Fruit fly (Drosophila melanogaster) whole organism, pupa: ENCODE data around the gene CG7231.

ENCODE experiments used
- CG12605 ChIP-seq: fragments of 200-800 bp; sonication (Bioruptor generic); IDR thresholded peaks from 2 replicates; pipeline ENCODE4 v1.3.6; 2022; ENCODE audit warnings: missing biosample characterization, missing genetic modification characterization
- CG13204 ChIP-seq: fragments of 200-800 bp; sonication (Bioruptor generic); optimal IDR thresholded peaks from 2 replicates; lab custom pipeline; 2018; ENCODE audit warnings: missing biosample characterization, mild to moderate bottlenecking, missing genetic modification characterization, moderate library complexity
- CG15710 ChIP-seq: fragments of 200-800 bp; sonication (Bioruptor generic); optimal IDR thresholded peaks from 2 replicates; lab custom pipeline; 2018; ENCODE audit warnings: missing biosample characterization, mild to moderate bottlenecking, missing genetic modification characterization, moderate library complexity
- CG32121 ChIP-seq: fragments of 200-800 bp; sonication (Bioruptor generic); IDR thresholded peaks from 2 replicates; pipeline ENCODE4 v1.3.6; 2022; ENCODE audit warnings: missing biosample characterization, missing genetic modification characterization
- CG4496 ChIP-seq: fragments of 200-800 bp; sonication (Bioruptor generic); IDR thresholded peaks from 3 replicates; pipeline ENCODE4 v1.3.6; 2022; ENCODE audit warnings: missing biosample characterization, missing genetic modification characterization
- CG8159 ChIP-seq: fragments of 200-800 bp; sonication (Bioruptor generic); optimal IDR thresholded peaks from 3 replicates; lab custom pipeline; 2018; ENCODE audit warnings: missing biosample characterization, mild to moderate bottlenecking, missing genetic modification characterization, moderate library complexity
- CG8301 ChIP-seq: fragments of 200-800 bp; sonication (Bioruptor generic); optimal IDR thresholded peaks from 2 replicates; lab custom pipeline; 2018; ENCODE audit warnings: missing biosample characterization, mild to moderate bottlenecking, missing genetic modification characterization
- D1 ChIP-seq: fragments of 200-800 bp; sonication (Bioruptor generic); optimal IDR thresholded peaks from 2 replicates; lab custom pipeline; 2018; ENCODE audit warnings: missing biosample characterization, mild to moderate bottlenecking, missing genetic modification characterization, moderate library complexity
- EcR ChIP-seq: fragments of 200-800 bp; sonication (Bioruptor generic); optimal IDR thresholded peaks from 3 replicates; lab custom pipeline; 2019; ENCODE audit warnings: missing biosample characterization, missing genetic modification characterization, mild to moderate bottlenecking, moderate library complexity, missing genetic modification reagents
- Pif1A ChIP-seq: fragments of 200-800 bp; sonication (Bioruptor generic); optimal IDR thresholded peaks from 3 replicates; lab custom pipeline; 2016; ENCODE audit warnings: missing biosample characterization, missing genetic modification characterization
- rn ChIP-seq: fragments of 200-800 bp; sonication (Bioruptor generic); IDR thresholded peaks from 2 replicates; pipeline ENCODE4 v1.3.6; 2022; ENCODE audit warnings: missing biosample characterization, missing genetic modification characterization

dm6 chr2L:8030102-8030501, 46.4 kb downstream of the CG7231 start:
- TF ChIP-seq CG8301 (tag; lab: Kevin White, UChicago) (no peak), CG4496 (no peak), CG32121 (GFP tag; lab: Robert Waterston, UW) (no peak), rn (GFP tag; lab: Robert Waterston, UW) (no peak), CG12605 (GFP tag; lab: Robert Waterston, UW) (no peak), CG8159 (tag; lab: Kevin White, UChicago) (no peak), CG13204 (GFP tag; lab: Kevin White, UChicago) (no peak), D1 (tag; lab: Kevin White, UChicago) (no peak), Pif1A (GFP tag; lab: Kevin White, UChicago) (no peak), CG15710 (no peak), EcR (GFP tag; lab: Kevin White, UChicago) (no peak)
